Worm (Caenorhabditis elegans): Measurements from ENCODE around the gene etr-1.

Gene etr-1

DNA sequence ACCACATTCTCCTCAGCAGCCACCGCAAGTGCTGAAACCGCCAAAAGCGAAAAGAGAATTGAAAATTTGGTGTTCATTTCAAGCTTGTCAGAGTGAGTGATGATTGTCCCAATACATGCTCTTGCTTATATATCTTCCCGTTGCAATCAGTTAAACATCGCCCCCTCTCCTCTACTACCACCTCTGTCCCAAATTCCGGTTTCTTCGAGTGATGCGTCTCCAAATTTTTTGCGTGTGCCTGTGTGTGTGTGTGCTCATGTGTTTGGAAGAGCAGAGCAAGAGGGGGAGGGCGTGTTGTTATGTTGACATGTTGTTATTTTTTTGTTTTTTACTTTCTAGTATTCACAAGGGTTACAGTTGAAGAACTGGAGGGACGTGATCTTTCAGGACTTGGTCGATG, 32.3 kb downstream of the etr-1 start, which contains the start of gene abu-11:
Gene abu-11, minus strand, starts transcription at position 101 of the 400 bp plus-strand sequence.
- no peak for TF ChIP-seq W03F9.2 (tag; optimal IDR thresholded peaks at IDR 0.05)
- no peak for TF ChIP-seq him-1 (tag; optimal IDR thresholded peaks at IDR 0.05)
- no peak for TF ChIP-seq dao-5 (tag; optimal IDR thresholded peaks at IDR 0.05)

DNA sequence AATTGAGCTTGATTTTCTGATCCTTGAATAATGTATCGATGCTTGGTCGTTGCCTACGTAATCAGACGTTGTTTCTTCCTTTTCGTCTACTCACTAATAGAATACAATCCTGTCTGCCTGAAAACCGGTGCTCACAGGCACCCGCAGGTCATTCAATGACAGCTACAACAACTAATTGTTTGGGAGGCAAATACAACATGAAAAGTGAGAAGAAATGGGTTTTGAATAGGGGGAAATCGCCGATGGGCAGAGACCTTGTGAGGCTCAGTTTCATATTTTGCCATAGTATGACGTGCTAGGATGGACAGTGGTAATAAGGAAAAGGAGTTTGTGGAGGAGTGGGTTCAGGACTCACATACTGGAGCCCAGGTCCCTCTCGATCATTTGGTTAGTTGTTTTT, 34.5 kb downstream of the etr-1 start, which contains the start of gene chs-2:
Gene chs-2, plus strand, starts transcription at position 301 of the 400 bp plus-strand sequence.
- TF ChIP-seq W03F9.2 (tag; optimal IDR thresholded peaks at IDR 0.05): no peak
- TF ChIP-seq dao-5 (tag; optimal IDR thresholded peaks at IDR 0.05): no peak
- no peak for TF ChIP-seq him-1 (tag; optimal IDR thresholded peaks at IDR 0.05)

DNA sequence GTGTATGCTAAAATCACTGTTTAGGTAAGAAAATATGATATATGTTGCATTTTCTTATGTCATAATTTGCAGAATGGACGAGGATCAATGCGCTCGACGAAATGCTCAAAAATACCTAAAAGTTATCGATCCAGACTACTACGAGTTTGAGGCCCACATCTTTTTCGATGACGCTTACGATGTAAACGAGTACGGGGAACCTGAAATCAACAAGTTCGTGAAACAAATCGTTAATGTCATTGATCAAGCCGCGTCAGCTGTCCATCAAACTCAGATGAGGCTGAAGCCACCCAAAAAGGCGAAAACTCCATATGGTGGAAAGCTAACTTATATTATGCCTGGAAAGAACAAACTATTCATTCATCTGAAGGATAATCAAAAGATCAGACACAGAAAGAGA, 45.9 kb downstream of the etr-1 start:
- no peak for TF ChIP-seq him-1 (tag; optimal IDR thresholded peaks at IDR 0.05)
- TF ChIP-seq W03F9.2 (tag; optimal IDR thresholded peaks at IDR 0.05): no peak
- no peak for TF ChIP-seq dao-5 (tag; optimal IDR thresholded peaks at IDR 0.05)

DNA sequence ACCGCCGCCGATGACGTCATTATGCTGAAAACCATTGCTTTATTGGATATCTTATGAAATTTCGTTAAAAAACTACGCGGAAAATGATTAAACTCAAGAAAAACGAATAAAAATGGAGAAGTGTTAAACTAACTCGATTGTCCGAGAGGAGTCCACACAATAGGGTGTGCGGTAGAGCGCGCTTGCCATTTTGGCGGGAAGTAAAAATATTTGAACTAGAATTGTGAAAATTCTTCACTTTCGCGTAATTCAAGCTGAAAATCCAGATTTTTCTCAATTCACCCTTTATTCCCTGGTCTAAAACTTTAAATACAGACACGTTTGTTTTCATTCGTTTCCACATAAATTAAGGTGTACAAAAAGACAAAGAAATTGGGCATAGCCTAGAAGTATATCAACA, 54.4 kb downstream of the etr-1 start, which contains the start of gene F48A11.4:
Gene F48A11.4, minus strand, starts transcription at position 24 of the 400 bp plus-strand sequence.
- peak; percentile 52 for TF ChIP-seq him-1 (tag; optimal IDR thresholded peaks at IDR 0.05)
- peak; percentile 89 for TF ChIP-seq W03F9.2 (tag; optimal IDR thresholded peaks at IDR 0.05)
- no peak for TF ChIP-seq dao-5 (tag; optimal IDR thresholded peaks at IDR 0.05)

DNA sequence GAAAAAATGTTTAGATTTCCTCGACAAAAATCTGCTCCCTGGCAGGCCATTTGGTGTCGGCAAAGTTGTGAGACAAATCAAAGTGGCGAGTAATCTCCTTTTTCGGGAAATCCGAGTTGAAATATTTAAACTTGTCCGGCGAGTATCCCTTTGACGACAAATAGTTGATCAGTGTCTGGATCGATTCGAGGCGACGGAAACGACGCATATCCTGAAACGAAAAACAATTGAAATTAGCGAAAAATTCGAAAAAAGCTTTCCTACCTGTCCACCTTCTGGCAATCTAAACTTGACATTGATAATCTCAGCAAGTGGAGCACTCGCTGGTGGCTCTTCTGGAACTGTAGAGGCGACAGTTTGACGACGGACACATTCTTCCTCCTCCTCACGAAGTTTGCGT, 55.1 kb downstream of the etr-1 start:
- no peak for TF ChIP-seq him-1 (tag; optimal IDR thresholded peaks at IDR 0.05)
- TF ChIP-seq dao-5 (tag; optimal IDR thresholded peaks at IDR 0.05): no peak
- TF ChIP-seq W03F9.2 (tag; optimal IDR thresholded peaks at IDR 0.05): no peak

DNA sequence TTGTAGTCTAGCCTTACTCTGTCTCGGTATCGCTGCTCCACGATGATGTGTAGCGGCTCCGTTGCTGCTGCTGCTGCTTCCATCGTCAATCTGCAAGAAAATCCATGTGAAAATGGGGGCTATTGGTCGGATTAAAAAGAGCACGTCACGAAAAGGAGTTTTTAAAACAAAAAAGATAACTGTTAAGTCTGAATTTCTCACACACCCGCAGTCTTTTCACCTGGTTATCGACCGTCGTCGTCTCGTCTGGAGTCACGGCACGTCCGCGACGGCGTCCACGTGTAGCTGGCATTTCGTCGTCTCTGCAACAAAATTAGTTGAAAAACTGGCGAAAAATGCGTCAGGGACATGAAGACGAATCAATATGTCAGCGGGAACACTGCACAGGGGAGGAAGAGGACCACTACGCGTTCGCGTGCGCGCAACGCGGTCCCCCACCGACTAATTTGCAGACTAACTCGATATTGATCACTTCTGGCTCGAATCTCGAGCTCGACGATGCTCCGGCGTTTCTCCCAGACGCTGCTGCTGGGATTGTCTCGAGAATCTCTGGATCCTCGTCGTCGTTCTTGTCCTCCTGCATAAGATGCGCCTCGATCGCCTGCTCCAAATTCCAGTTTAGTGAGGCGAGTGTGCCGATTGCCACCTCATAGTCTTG, 57.8 kb downstream of the etr-1 start:
- TF ChIP-seq him-1 (tag; optimal IDR thresholded peaks at IDR 0.05) (no peak), W03F9.2 (tag; optimal IDR thresholded peaks at IDR 0.05) (no peak), dao-5 (tag; optimal IDR thresholded peaks at IDR 0.05) (no peak)
